Worm (Caenorhabditis elegans) whole organism, midembryonic: ENCODE results near the gene Y48B6A.13.

ENCODE experiments used
- T22C8.4 ChIP-seq: fragments of 200-800 bp; sonication (Bioruptor generic); IDR thresholded peaks from 2 replicates; pipeline ENCODE4 v1.3.6; 2022; ENCODE audit warnings: missing genetic modification characterization, missing compliant biosample characterization
- ztf-29 ChIP-seq: fragments of 200-800 bp; sonication (Bioruptor generic); IDR thresholded peaks from 2 replicates; pipeline ENCODE4 v1.3.6; 2022; ENCODE audit warnings: missing genetic modification reagents, missing genetic modification characterization, missing compliant biosample characterization

DNA sequence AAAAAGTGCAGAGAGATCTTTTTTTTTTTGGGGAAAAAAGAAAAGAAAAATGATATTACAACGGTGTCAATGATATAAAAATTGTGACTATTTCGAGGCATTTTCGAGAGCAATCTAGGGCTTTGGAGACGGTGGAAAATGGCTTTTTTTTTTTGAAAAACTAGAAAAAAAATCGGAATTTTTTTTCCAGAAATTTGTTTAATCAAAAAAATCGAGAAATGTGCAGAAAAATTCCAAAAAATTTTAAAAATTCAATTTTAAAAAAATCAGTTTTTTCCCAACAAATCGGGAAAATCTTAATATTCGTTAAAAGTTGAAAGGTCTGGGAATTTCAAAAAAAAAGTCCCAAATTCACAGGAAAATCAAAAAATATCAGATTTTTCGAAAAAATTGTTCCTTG, 30.7 kb upstream of the Y48B6A.13 start, which contains the start of gene Y54G11A.19:
- TF ChIP-seq ztf-29 (GFP tag; lab: Robert Waterston, UW) (no peak), T22C8.4 (no peak)
